Fruit fly (Drosophila melanogaster): ENCODE measurements around the gene Scamp.

DNA sequence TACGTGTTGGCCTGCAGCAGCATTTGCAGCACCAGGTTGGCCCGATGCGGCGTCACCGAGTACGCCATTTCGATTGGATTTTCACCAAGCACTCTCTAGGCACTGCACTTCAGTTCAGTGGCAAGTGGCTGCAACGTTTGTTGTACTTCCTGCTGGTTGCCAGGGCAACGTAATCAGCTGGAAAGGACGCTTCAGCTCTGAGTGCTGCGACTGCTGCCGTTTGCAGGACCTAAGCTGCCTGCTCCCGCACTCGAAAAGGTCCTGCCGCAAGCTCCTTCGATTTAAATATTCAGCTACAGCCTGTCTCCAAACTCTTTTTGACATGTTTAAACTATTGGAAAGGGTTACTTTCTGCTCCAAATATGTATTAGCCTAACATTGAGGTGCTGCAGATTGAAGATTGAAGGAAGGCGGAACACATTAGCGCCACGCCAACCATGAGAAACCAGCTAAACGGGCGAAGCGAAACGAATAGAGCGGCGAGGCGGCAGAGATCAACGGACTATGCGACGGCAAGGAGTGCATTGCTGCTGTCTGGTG is 17.8 kb upstream of the Scamp start, which contains the start of the genes CG15642 and CG15641:
- TF ChIP-seq CG8478 (optimal IDR thresholded peaks at IDR 0.05) (no peak), CTCF (optimal IDR thresholded peaks at IDR 0.05) (no peak)
